Worm (Caenorhabditis elegans) whole organism, midembryonic: Measurements from ENCODE around the gene nstp-10.

ENCODE experiments used
- T22C8.4 ChIP-seq: fragments of 200-800 bp; sonication (Bioruptor generic); IDR thresholded peaks from 2 replicates; pipeline ENCODE4 v1.3.6; 2022; ENCODE audit warnings: missing genetic modification characterization, missing compliant biosample characterization
- cog-1 ChIP-seq: sonication (generic microtip); optimal IDR thresholded peaks from 2 replicates; lab custom pipeline; 2016; ENCODE audit warnings: missing genetic modification characterization, missing compliant biosample characterization
- flt-1 ChIP-seq: fragments of 200-800 bp; sonication (Bioruptor generic); IDR thresholded peaks from 2 replicates; pipeline ENCODE4 v1.3.6; 2022; ENCODE audit warnings: missing genetic modification characterization, missing compliant biosample characterization
- klf-2 ChIP-seq: fragments of 200-800 bp; sonication (Bioruptor generic); conservative IDR thresholded peaks from 2 replicates; pipeline ENCODE4 v1.3.6; 2022; ENCODE audit warnings: missing genetic modification reagents, missing genetic modification characterization, missing compliant biosample characterization
- med-1 ChIP-seq: sonication (generic microtip); optimal IDR thresholded peaks from 2 replicates; lab custom pipeline; 2017; ENCODE audit warnings: missing genetic modification characterization, mild to moderate bottlenecking, missing compliant biosample characterization, antibody characterized with exemption, missing genetic modification reagents; ENCODE audit not compliant: insufficient read depth
- ref-1 ChIP-seq: fragments of 200-800 bp; sonication (Bioruptor generic); conservative IDR thresholded peaks from 2 replicates; pipeline ENCODE4 v1.3.6; 2022; ENCODE audit warnings: missing genetic modification reagents, missing genetic modification characterization, missing compliant biosample characterization
- tab-1 ChIP-seq: fragments of 200-800 bp; sonication (Bioruptor generic); IDR thresholded peaks from 2 replicates; pipeline ENCODE4 v1.3.6; 2022; ENCODE audit warnings: missing genetic modification characterization, missing compliant biosample characterization
- ztf-23 ChIP-seq: fragments of 200-800 bp; sonication (Bioruptor generic); IDR thresholded peaks from 2 replicates; pipeline ENCODE4 v1.3.6; 2022; ENCODE audit warnings: missing genetic modification reagents, missing genetic modification characterization, missing compliant biosample characterization
- ztf-29 ChIP-seq: fragments of 200-800 bp; sonication (Bioruptor generic); IDR thresholded peaks from 2 replicates; pipeline ENCODE4 v1.3.6; 2022; ENCODE audit warnings: missing genetic modification reagents, missing genetic modification characterization, missing compliant biosample characterization

- TF ChIP-seq T22C8.4 (GFP tag; lab: Robert Waterston, UW) (no peak), flt-1 (GFP tag; lab: Robert Waterston, UW) (no peak), tab-1 (GFP tag; lab: Robert Waterston, UW) (no peak), med-1 (GFP tag; lab: Kevin White, UChicago) (no peak), ztf-29 (no peak), cog-1 (tag; lab: Kevin White, UChicago) (no peak), ztf-23 (no peak), ref-1 (no peak), klf-2 (no peak)
Observed at ce11 chrV:9516280-9516679, 33.4 kb downstream of the nstp-10 start.
